Fruit fly (Drosophila melanogaster): ENCODE measurements around the gene p24-1.
A peak's percentile ranks its signal among the peaks of the same experiment; 100 is the strongest.

Gene p24-1

DNA sequence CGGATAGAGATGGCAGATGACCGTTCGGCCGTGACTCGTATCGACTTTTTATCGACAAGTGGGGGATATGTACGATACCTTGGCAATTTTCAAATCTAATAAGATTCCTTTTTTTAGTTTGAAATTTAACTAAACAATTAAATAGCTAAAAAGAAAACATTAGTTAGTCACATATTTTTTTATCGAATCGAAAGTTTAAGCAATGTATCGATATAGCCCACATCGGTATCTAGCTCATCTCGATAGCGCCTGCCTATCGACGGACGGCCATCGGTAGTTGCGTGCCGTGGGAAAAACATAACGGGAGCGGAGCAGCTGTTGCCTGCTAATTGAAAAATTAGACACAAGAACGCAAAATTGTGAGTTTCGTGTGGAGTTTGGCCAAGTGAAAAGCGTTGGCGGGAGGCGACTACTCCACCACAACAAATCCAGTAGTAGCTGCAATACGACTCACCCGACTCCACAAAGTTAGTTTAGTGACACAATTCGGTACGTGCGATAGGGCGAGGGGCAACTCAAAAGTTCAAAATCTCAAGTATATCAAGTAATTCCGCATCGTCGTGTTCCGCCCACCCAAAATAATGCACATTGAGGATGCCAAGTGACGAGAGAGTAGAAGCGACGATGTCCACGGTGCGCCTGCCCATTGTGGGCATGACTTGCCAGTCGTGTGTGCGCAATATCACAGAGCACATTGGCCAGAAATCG lies 2.6 kb upstream of the p24-1 start, which contains the start of the genes CG10347 and ATP7:
Gene CG10347, minus strand, starts transcription at position 174 of the 708 bp plus-strand sequence.
Gene ATP7, plus strand, starts transcription at position 265 of the 708 bp plus-strand sequence.
- TF ChIP-seq CG11617 (GFP tag; optimal IDR thresholded peaks at IDR 0.05) (peak; percentile 61), CG1620 (GFP tag; optimal IDR thresholded peaks at IDR 0.05) (peak; percentile 55), bab1 (GFP tag; optimal IDR thresholded peaks at IDR 0.05) (peak; percentile 77), CG12768 (GFP tag; optimal IDR thresholded peaks at IDR 0.05) (no peak), pad (GFP tag; optimal IDR thresholded peaks at IDR 0.05) (peak; percentile 35), tj (GFP tag; optimal IDR thresholded peaks at IDR 0.05) (peak; percentile 32), CG7101 (tag; optimal IDR thresholded peaks at IDR 0.05) (peak; percentile 41), toe (GFP tag; optimal IDR thresholded peaks at IDR 0.05) (peak; percentile 47), Clk (GFP tag; optimal IDR thresholded peaks at IDR 0.05) (no peak), CG5204 (GFP tag; optimal IDR thresholded peaks at IDR 0.05) (no peak), CG33017 (tag; optimal IDR thresholded peaks at IDR 0.05) (no peak), ovo (GFP tag; optimal IDR thresholded peaks at IDR 0.05) (peak; percentile 90), Hr96 (GFP tag; optimal IDR thresholded peaks at IDR 0.05) (no peak), Mnt (GFP tag; optimal IDR thresholded peaks at IDR 0.05) (peak; percentile 81), Crg-1 (GFP tag; optimal IDR thresholded peaks at IDR 0.05) (peak; percentile 27), cnc (optimal IDR thresholded peaks at IDR 0.05) (peak in 1 of 2 experiments; percentile 44), kay (GFP tag; ENCODE audit: borderline replicate concordance) (no peak), cic (GFP tag; optimal IDR thresholded peaks at IDR 0.05) (no peak), CG14711 (tag; optimal IDR thresholded peaks at IDR 0.05) (peak; percentile 43)

- TF ChIP-seq toe (GFP tag; optimal IDR thresholded peaks at IDR 0.05) = no peak
- no peak for TF ChIP-seq CG7101 (tag; optimal IDR thresholded peaks at IDR 0.05)
- no peak for TF ChIP-seq Crg-1 (GFP tag; optimal IDR thresholded peaks at IDR 0.05)
- no peak for TF ChIP-seq CG12768 (GFP tag; optimal IDR thresholded peaks at IDR 0.05)
- TF ChIP-seq pad (GFP tag; optimal IDR thresholded peaks at IDR 0.05) = no peak
- TF ChIP-seq CG7045 (GFP tag; optimal IDR thresholded peaks at IDR 0.05) = no peak
- no peak for TF ChIP-seq CG5204 (GFP tag; optimal IDR thresholded peaks at IDR 0.05)
- no peak for TF ChIP-seq CG1620 (GFP tag; optimal IDR thresholded peaks at IDR 0.05)
- no peak for TF ChIP-seq Clk (GFP tag; optimal IDR thresholded peaks at IDR 0.05)
- no peak for TF ChIP-seq cnc (optimal IDR thresholded peaks at IDR 0.05)
- no peak for TF ChIP-seq CG33017 (tag; optimal IDR thresholded peaks at IDR 0.05)
- TF ChIP-seq Hr96 (GFP tag; optimal IDR thresholded peaks at IDR 0.05) = no peak
- no peak for TF ChIP-seq CG11617 (GFP tag; optimal IDR thresholded peaks at IDR 0.05)
- TF ChIP-seq tj (GFP tag; optimal IDR thresholded peaks at IDR 0.05) = no peak
- TF ChIP-seq Mnt (GFP tag; optimal IDR thresholded peaks at IDR 0.05) = no peak
- TF ChIP-seq bab1 (GFP tag; optimal IDR thresholded peaks at IDR 0.05) = no peak
- no peak for TF ChIP-seq cic (GFP tag; optimal IDR thresholded peaks at IDR 0.05)
- TF ChIP-seq kay (GFP tag; ENCODE audit: borderline replicate concordance) = no peak
- no peak for TF ChIP-seq CG14711 (tag; optimal IDR thresholded peaks at IDR 0.05)
- TF ChIP-seq ovo (GFP tag; optimal IDR thresholded peaks at IDR 0.05) = no peak
These were observed 3.1 kb downstream of the p24-1 start for dm6 chrX:11849267-11849666.

DNA sequence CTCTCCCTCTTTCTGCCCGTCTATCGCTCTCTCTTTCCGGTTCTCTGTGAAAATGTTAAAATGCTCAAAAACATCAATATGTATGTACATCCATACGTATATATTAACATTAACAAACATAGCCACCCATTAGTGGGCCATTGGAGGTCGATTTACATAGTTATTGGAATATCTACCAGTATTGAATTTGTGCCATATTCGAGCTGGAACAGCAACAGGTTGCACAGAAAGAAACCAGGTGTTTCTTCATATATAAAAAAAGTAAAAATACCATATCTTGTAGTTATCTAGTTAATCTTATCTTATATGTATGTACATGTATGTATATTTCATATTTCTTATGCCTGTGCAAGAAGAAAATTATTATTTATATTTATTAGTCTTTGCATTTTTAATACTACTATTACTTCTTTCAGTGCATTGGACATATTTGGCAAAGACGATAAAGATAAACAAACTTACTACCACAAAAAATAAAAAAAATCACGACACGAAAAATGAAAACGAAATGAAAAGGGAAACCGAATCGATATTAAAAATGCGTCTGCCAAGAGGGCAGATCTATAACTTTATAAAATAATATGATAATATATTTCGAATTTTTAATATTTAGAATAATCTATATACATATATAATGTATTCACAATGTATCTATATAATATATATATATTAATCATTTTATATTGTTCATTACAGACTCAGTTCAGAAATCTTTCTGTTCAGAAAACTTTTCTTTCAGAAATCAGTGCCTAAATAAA lies 3.6 kb downstream of the p24-1 start:
- no peak for TF ChIP-seq tj (GFP tag; optimal IDR thresholded peaks at IDR 0.05)

DNA sequence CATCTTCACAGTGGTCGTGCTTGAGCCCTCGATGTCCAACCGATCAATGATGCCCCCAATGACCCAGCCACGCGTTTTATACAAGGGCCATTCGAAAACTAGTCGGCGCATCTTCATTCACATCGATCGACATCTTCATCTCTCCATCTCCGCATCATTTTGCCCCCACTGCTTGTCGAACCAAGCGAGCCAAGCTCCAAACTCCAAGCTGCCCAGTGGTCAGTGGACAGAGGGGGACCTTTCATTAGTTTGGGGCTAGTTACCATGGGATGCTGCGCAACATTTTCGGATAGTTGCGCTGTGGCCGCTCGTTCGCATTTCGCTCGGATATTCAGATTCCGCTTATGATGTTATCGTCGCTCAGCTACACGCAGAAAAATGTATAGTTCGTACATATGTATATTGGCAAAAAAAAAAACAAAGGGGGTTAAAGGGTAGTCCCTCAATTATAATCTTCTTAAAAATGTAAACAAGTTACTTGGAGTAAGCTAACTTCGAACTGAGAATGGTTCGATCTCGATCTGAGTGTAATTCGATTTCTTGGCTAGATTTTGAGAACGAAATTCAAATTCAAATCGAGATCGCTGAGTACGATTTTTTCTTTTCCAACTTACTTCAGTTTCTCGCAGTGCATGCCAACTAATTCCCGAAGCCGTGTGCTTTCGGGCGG lies 6.1 kb downstream of the p24-1 start, which contains the start of gene CG15740:
Gene CG15740, minus strand, starts transcription at position 51 of the 670 bp plus-strand sequence.
- no peak for TF ChIP-seq Clk (GFP tag; optimal IDR thresholded peaks at IDR 0.05)
- no peak for TF ChIP-seq CG33017 (tag; optimal IDR thresholded peaks at IDR 0.05)
- no peak for TF ChIP-seq CG5204 (GFP tag; optimal IDR thresholded peaks at IDR 0.05)
- TF ChIP-seq CG11617 (GFP tag; optimal IDR thresholded peaks at IDR 0.05) = no peak
- no peak for TF ChIP-seq Hr96 (GFP tag; optimal IDR thresholded peaks at IDR 0.05)
- TF ChIP-seq CG7101 (tag; optimal IDR thresholded peaks at IDR 0.05) = no peak
- TF ChIP-seq Mnt (GFP tag; optimal IDR thresholded peaks at IDR 0.05) = no peak
- no peak for TF ChIP-seq Crg-1 (GFP tag; optimal IDR thresholded peaks at IDR 0.05)
- no peak for TF ChIP-seq toe (GFP tag; optimal IDR thresholded peaks at IDR 0.05)
- no peak for TF ChIP-seq cic (GFP tag; optimal IDR thresholded peaks at IDR 0.05)
- no peak for TF ChIP-seq pad (GFP tag; optimal IDR thresholded peaks at IDR 0.05)
- no peak for TF ChIP-seq cnc (optimal IDR thresholded peaks at IDR 0.05)
- no peak for TF ChIP-seq kay (GFP tag; ENCODE audit: borderline replicate concordance)
- no peak for TF ChIP-seq CG14711 (tag; optimal IDR thresholded peaks at IDR 0.05)
- TF ChIP-seq CG12768 (GFP tag; optimal IDR thresholded peaks at IDR 0.05) = no peak
- no peak for TF ChIP-seq ovo (GFP tag; optimal IDR thresholded peaks at IDR 0.05)

- no peak for TF ChIP-seq CG33017 (tag; optimal IDR thresholded peaks at IDR 0.05)
- no peak for TF ChIP-seq CG5204 (GFP tag; optimal IDR thresholded peaks at IDR 0.05)
- TF ChIP-seq CG1620 (GFP tag; optimal IDR thresholded peaks at IDR 0.05) = no peak
- no peak for TF ChIP-seq CG12768 (GFP tag; optimal IDR thresholded peaks at IDR 0.05)
These were observed 10.5 kb downstream of the p24-1 start for dm6 chrX:11841702-11842378.
